Worm (Caenorhabditis elegans): ENCODE data around the gene hda-10.

- TF ChIP-seq lsl-1 (GFP tag; optimal IDR thresholded peaks at IDR 0.05) (no peak), Y67H2A.10 (GFP tag; conservative IDR thresholded peaks at IDR 0.05) (no peak), sea-2 (GFP tag; IDR thresholded peaks at IDR 0.05) (no peak), bed-1 (GFP tag; IDR thresholded peaks at IDR 0.05) (no peak), snpc-4 (GFP tag; optimal IDR thresholded peaks at IDR 0.05) (no peak), snpc-4 (tag; optimal IDR thresholded peaks at IDR 0.05) (no peak)
Measured at ce11 chrII:13847366-13847765, 35.1 kb upstream of the hda-10 start.
